Fruit fly (Drosophila melanogaster): ENCODE data around the gene Culd.
A peak's percentile ranks its signal among the peaks of the same experiment; 100 is the strongest.

Culd gene

dm6 chr3L:8347346-8347745 lies 8.8 kb downstream of the Culd start (continued):
- TF ChIP-seq croc (GFP tag; conservative IDR thresholded peaks at IDR 0.05) (no peak), crol (GFP tag; IDR thresholded peaks at IDR 0.05) (no peak), CG3163 (GFP tag; optimal IDR thresholded peaks at IDR 0.05) (no peak), oc (tag; optimal IDR thresholded peaks at IDR 0.05) (peak; percentile 23), row (GFP tag; IDR thresholded peaks at IDR 0.05) (no peak), hkb (optimal IDR thresholded peaks at IDR 0.05) (no peak), hkb (GFP tag; IDR thresholded peaks at IDR 0.05) (peak; percentile 75), Dip3 (GFP tag; optimal IDR thresholded peaks at IDR 0.05) (no peak), CG10147 (GFP tag; optimal IDR thresholded peaks at IDR 0.05) (no peak), Fer3 (tag; optimal IDR thresholded peaks at IDR 0.05) (peak; percentile 19), CG14860 (GFP tag; IDR thresholded peaks at IDR 0.05; ENCODE audit: partially characterized antibody) (no peak), trh (GFP tag; optimal IDR thresholded peaks at IDR 0.05) (no peak), CG10462 (GFP tag; optimal IDR thresholded peaks at IDR 0.05) (no peak), ap (GFP tag; IDR thresholded peaks at IDR 0.05) (no peak), Max (GFP tag; optimal IDR thresholded peaks at IDR 0.05) (no peak), dmrt11E (tag; optimal IDR thresholded peaks at IDR 0.05) (no peak), CG7928 (GFP tag; optimal IDR thresholded peaks at IDR 0.05) (no peak), cwo (GFP tag; optimal IDR thresholded peaks at IDR 0.05) (peak; percentile 11), wor (GFP tag; IDR thresholded peaks at IDR 0.05) (no peak), CG13775 (GFP tag; optimal IDR thresholded peaks at IDR 0.05) (no peak), seq (GFP tag; IDR thresholded peaks at IDR 0.05) (peak; percentile 50; the same call in 1 of the 2 replicates), Atf6 (GFP tag; IDR thresholded peaks at IDR 0.05) (peak; percentile 40; the same call in 1 of the 2 replicates), tup (GFP tag; optimal IDR thresholded peaks at IDR 0.05) (peak; percentile 2), CG6765 (GFP tag; optimal IDR thresholded peaks at IDR 0.05) (peak; percentile 51), disco-r (GFP tag; optimal IDR thresholded peaks at IDR 0.05) (no peak), B-H1 (GFP tag; IDR thresholded peaks at IDR 0.05) (no peak; the same call in 2 of the 3 replicates), Neu2 (GFP tag; optimal IDR thresholded peaks at IDR 0.05; ENCODE audit: borderline replicate concordance) (no peak), zfh1 (GFP tag; IDR thresholded peaks at IDR 0.05) (no peak), CG1792 (GFP tag; optimal IDR thresholded peaks at IDR 0.05) (no peak), CG4854 (GFP tag; optimal IDR thresholded peaks at IDR 0.05) (no peak), stwl (tag; optimal IDR thresholded peaks at IDR 0.05) (no peak), Dbx (GFP tag; IDR thresholded peaks at IDR 0.05) (no peak), schlank (tag; optimal IDR thresholded peaks at IDR 0.05) (peak; percentile 29), Nf-YC (tag; optimal IDR thresholded peaks at IDR 0.05) (no peak), wdn (GFP tag; IDR thresholded peaks at IDR 0.05) (no peak), grn (GFP tag; optimal IDR thresholded peaks at IDR 0.05) (no peak), gem (tag; optimal IDR thresholded peaks at IDR 0.05) (no peak), CG14441 (GFP tag; IDR thresholded peaks at IDR 0.05) (0 out of 2 replicates have a peak, but pooled peaks have one; percentile 24), jumu (GFP tag; optimal IDR thresholded peaks at IDR 0.05) (no peak), kni (GFP tag; optimal IDR thresholded peaks at IDR 0.05) (no peak), emc (GFP tag; optimal IDR thresholded peaks at IDR 0.05) (no peak), CG3065 (GFP tag; optimal IDR thresholded peaks at IDR 0.05) (no peak), CG2120 (GFP tag; optimal IDR thresholded peaks at IDR 0.05) (no peak), H15 (GFP tag; IDR thresholded peaks at IDR 0.05) (no peak), Dek (tag; optimal IDR thresholded peaks at IDR 0.05) (no peak), Ssrp (tag; optimal IDR thresholded peaks at IDR 0.05) (no peak), CG6683 (GFP tag; optimal IDR thresholded peaks at IDR 0.05) (peak; percentile 15), CG4820 (GFP tag; optimal IDR thresholded peaks at IDR 0.05) (no peak), E2f2 (GFP tag; IDR thresholded peaks at IDR 0.05) (peak; percentile 23; the same call in 1 of the 2 replicates), CG15696 (tag; optimal IDR thresholded peaks at IDR 0.05) (no peak), ro (GFP tag; IDR thresholded peaks at IDR 0.05) (no peak), nerfin-1 (tag; optimal IDR thresholded peaks at IDR 0.05) (no peak)

Data from whole organism, embryonic.